Worm (Caenorhabditis elegans) whole organism, young adult: ENCODE data around the gene F37H8.6.

Experiments
- B0035.1 ChIP-seq: sonication (generic microtip); optimal IDR thresholded peaks from 2 replicates; lab custom pipeline; 2016; ENCODE audit warnings: missing genetic modification characterization, mild to moderate bottlenecking, missing compliant biosample characterization, missing genotype, missing genetic modification reagents
- B0261.1 ChIP-seq: sonication (generic microtip); optimal IDR thresholded peaks from 2 replicates; lab custom pipeline; 2016; ENCODE audit warnings: mild to moderate bottlenecking, missing genetic modification characterization, moderate library complexity, missing compliant biosample characterization
- D2030.7 ChIP-seq: fragments of 200-800 bp; sonication (Bioruptor generic); IDR thresholded peaks from 2 replicates; pipeline ENCODE4 v1.3.6; 2022; ENCODE audit warnings: missing genetic modification reagents, missing genetic modification characterization, missing compliant biosample characterization
- F23B12.7 ChIP-seq: sonication (generic microtip); optimal IDR thresholded peaks from 2 replicates; lab custom pipeline; 2017; ENCODE audit warnings: missing genetic modification characterization, mild to moderate bottlenecking, missing compliant biosample characterization, antibody characterized with exemption, moderate library complexity; ENCODE audit not compliant: insufficient read depth
- F39B2.1 ChIP-seq: fragments of 200-800 bp; sonication (Bioruptor generic); IDR thresholded peaks from 2 replicates; pipeline ENCODE4 v1.3.6; 2022; ENCODE audit warnings: missing genetic modification reagents, missing genetic modification characterization, missing compliant biosample characterization
- F49E8.2 ChIP-seq: sonication (generic microtip); optimal IDR thresholded peaks from 3 replicates; lab custom pipeline; 2017; ENCODE audit warnings: missing genetic modification characterization, mild to moderate bottlenecking, missing compliant biosample characterization, antibody characterized with exemption, moderate library complexity; ENCODE audit not compliant: insufficient read depth
- F55B11.4 ChIP-seq: sonication (generic microtip); optimal IDR thresholded peaks from 2 replicates; lab custom pipeline; 2016; ENCODE audit warnings: missing compliant biosample characterization, missing genetic modification characterization, borderline replicate concordance; ENCODE audit not compliant: insufficient read depth
- T07F8.4 ChIP-seq: sonication (generic microtip); optimal IDR thresholded peaks from 2 replicates; lab custom pipeline; 2016; ENCODE audit warnings: mild to moderate bottlenecking, missing genetic modification characterization, moderate library complexity, missing compliant biosample characterization
- Y56A3A.18 ChIP-seq: fragments of 200-800 bp; sonication (Bioruptor generic); IDR thresholded peaks from 2 replicates; pipeline ENCODE4 v1.3.6; 2022; ENCODE audit warnings: missing genetic modification reagents, missing genetic modification characterization, missing compliant biosample characterization
- ZK185.1 ChIP-seq: sonication (generic microtip); optimal IDR thresholded peaks from 2 replicates; lab custom pipeline; 2016; ENCODE audit warnings: mild to moderate bottlenecking, missing genetic modification characterization, missing compliant biosample characterization; ENCODE audit not compliant: poor library complexity, severe bottlenecking
- ama-1 ChIP-seq, 3 experiments: fragments of 150-350 bp in 1 of 3; sonication (generic microtip) in 2 of 3; optimal IDR thresholded peaks; 2 replicates each; lab custom pipeline; 2014 to 2018; ENCODE audit warnings: missing biosample characterization in 2 of 3, missing genetic modification characterization in 2 of 3, missing genetic modification reagents in 2 of 3
- atf-7 ChIP-seq: sonication (generic microtip); optimal IDR thresholded peaks from 2 replicates; lab custom pipeline; 2017; ENCODE audit warnings: mild to moderate bottlenecking, missing genetic modification characterization, missing compliant biosample characterization
- ccch-3 ChIP-seq: fragments of 200-800 bp; sonication (Bioruptor generic); optimal IDR thresholded peaks from 2 replicates; lab custom pipeline; 2018; ENCODE audit warnings: mild to moderate bottlenecking, missing genetic modification characterization, missing compliant biosample characterization
- cebp-1 ChIP-seq, 2 experiments: fragments of 200-800 bp in 1 of 2; sonication (Bioruptor generic) in 1 of 2; sonication (generic microtip) in 1 of 2; IDR thresholded peaks in 1 of 2; optimal IDR thresholded peaks in 1 of 2; 2 replicates each; pipeline versions ENCODE4 v1.3.6 to Lab custom; 2017 to 2022; ENCODE audit warnings: missing compliant biosample characterization in 2 of 2, missing genetic modification characterization in 2 of 2, mild to moderate bottlenecking in 1 of 2, missing genetic modification reagents in 1 of 2, moderate library complexity in 1 of 2
- ceh-100 ChIP-seq: fragments of 200-800 bp; sonication (Bioruptor generic); IDR thresholded peaks from 2 replicates; pipeline ENCODE4 v1.3.6; 2022; ENCODE audit warnings: missing genetic modification reagents, missing genetic modification characterization, missing compliant biosample characterization
- die-1 ChIP-seq: sonication (generic microtip); optimal IDR thresholded peaks from 2 replicates; lab custom pipeline; 2016; ENCODE audit warnings: missing genotype, mild to moderate bottlenecking, missing genetic modification characterization, missing compliant biosample characterization
- egrh-3 ChIP-seq: fragments of 200-800 bp; sonication (Bioruptor generic); IDR thresholded peaks from 2 replicates; pipeline ENCODE4 v1.3.6; 2022; ENCODE audit warnings: missing genetic modification reagents, missing genetic modification characterization, missing compliant biosample characterization
- ekl-4 ChIP-seq: fragments of 200-800 bp; sonication (Bioruptor generic); IDR thresholded peaks from 2 replicates; pipeline ENCODE4 v1.3.6; 2022; ENCODE audit warnings: missing genetic modification reagents, missing genetic modification characterization, missing compliant biosample characterization
- him-1 ChIP-seq: sonication (generic microtip); optimal IDR thresholded peaks from 2 replicates; lab custom pipeline; 2016; ENCODE audit warnings: missing genotype, missing genetic modification reagents, missing genetic modification characterization, missing compliant biosample characterization
- hmg-1.2 ChIP-seq: fragments of 200-800 bp; sonication (Bioruptor generic); IDR thresholded peaks from 2 replicates; pipeline ENCODE4 v1.3.6; 2022; ENCODE audit warnings: missing genetic modification reagents, missing genetic modification characterization, missing compliant biosample characterization
- hrde-1 ChIP-seq: sonication (generic microtip); optimal IDR thresholded peaks from 2 replicates; lab custom pipeline; 2016; ENCODE audit warnings: missing genetic modification characterization, mild to moderate bottlenecking, missing compliant biosample characterization, moderate library complexity, missing genotype, missing genetic modification reagents, borderline replicate concordance
- lin-35 ChIP-seq, 3 experiments: fragments of 150-350 bp in 2 of 3; sonication (generic microtip) in 1 of 3; optimal IDR thresholded peaks; 2 replicates each; lab custom pipeline; 2014 to 2018; ENCODE audit warnings: missing biosample characterization in 3 of 3, missing genetic modification characterization in 3 of 3, missing genetic modification reagents in 3 of 3
- lin-40 ChIP-seq: sonication (generic microtip); optimal IDR thresholded peaks from 2 replicates; lab custom pipeline; 2016; ENCODE audit warnings: missing genetic modification characterization, mild to moderate bottlenecking, missing compliant biosample characterization, missing genotype, missing genetic modification reagents
- lsl-1 ChIP-seq: fragments of 200-800 bp; sonication (Bioruptor generic); optimal IDR thresholded peaks from 2 replicates; lab custom pipeline; 2018; ENCODE audit warnings: mild to moderate bottlenecking, missing genetic modification characterization, moderate library complexity, missing compliant biosample characterization
- lsy-27 ChIP-seq: sonication (generic microtip); optimal IDR thresholded peaks from 2 replicates; lab custom pipeline; 2017; ENCODE audit warnings: missing genetic modification characterization, mild to moderate bottlenecking, missing compliant biosample characterization, antibody characterized with exemption, missing genotype, borderline replicate concordance; ENCODE audit not compliant: insufficient read depth
- madf-3 ChIP-seq: fragments of 200-800 bp; sonication (Bioruptor generic); IDR thresholded peaks from 2 replicates; pipeline ENCODE4 v1.3.6; 2022; ENCODE audit warnings: missing genetic modification reagents, missing genetic modification characterization, missing compliant biosample characterization
- madf-6 ChIP-seq: fragments of 200-800 bp; sonication (Bioruptor generic); IDR thresholded peaks from 2 replicates; pipeline ENCODE4 v1.3.6; 2022; ENCODE audit warnings: missing genetic modification reagents, missing genetic modification characterization, missing compliant biosample characterization
- madf-8 ChIP-seq: fragments of 200-800 bp; sonication (Bioruptor generic); conservative IDR thresholded peaks from 2 replicates; pipeline ENCODE4 v1.3.6; 2022; ENCODE audit warnings: missing genetic modification reagents, missing genetic modification characterization, missing compliant biosample characterization
- mel-28 ChIP-seq: sonication (generic microtip); optimal IDR thresholded peaks from 2 replicates; lab custom pipeline; 2016; ENCODE audit warnings: borderline replicate concordance, mild to moderate bottlenecking, missing genetic modification characterization, missing compliant biosample characterization
- mxl-1 ChIP-seq: sonication (generic microtip); optimal IDR thresholded peaks from 2 replicates; lab custom pipeline; 2016; ENCODE audit warnings: missing genetic modification characterization, missing compliant biosample characterization
- nfya-2 ChIP-seq: fragments of 200-800 bp; sonication (Bioruptor generic); IDR thresholded peaks from 2 replicates; pipeline ENCODE4 v1.3.6; 2022; ENCODE audit warnings: missing genetic modification reagents, missing genetic modification characterization, missing compliant biosample characterization
- nhr-179 ChIP-seq: sonication (generic microtip); optimal IDR thresholded peaks from 2 replicates; lab custom pipeline; 2016; ENCODE audit warnings: mild to moderate bottlenecking, missing genetic modification characterization, missing compliant biosample characterization
- nhr-90 ChIP-seq: sonication (generic microtip); optimal IDR thresholded peaks from 2 replicates; lab custom pipeline; 2016; ENCODE audit warnings: missing genotype, mild to moderate bottlenecking, missing genetic modification characterization, missing compliant biosample characterization
- pbrm-1 ChIP-seq: fragments of 200-800 bp; sonication (Bioruptor generic); IDR thresholded peaks from 2 replicates; pipeline ENCODE4 v1.3.6; 2022; ENCODE audit warnings: missing genetic modification reagents, missing genetic modification characterization, missing compliant biosample characterization
- pha-4 ChIP-seq: fragments of 150-350 bp; sonication (generic microtip); optimal IDR thresholded peaks from 2 replicates; lab custom pipeline; 2014; ENCODE audit warnings: missing biosample characterization, missing genetic modification reagents, missing genetic modification characterization
- rcor-1 ChIP-seq: fragments of 200-800 bp; sonication (Bioruptor generic); IDR thresholded peaks from 2 replicates; pipeline ENCODE4 v1.3.6; 2022; ENCODE audit warnings: missing genetic modification reagents, missing genetic modification characterization, missing compliant biosample characterization
- sea-2 ChIP-seq: fragments of 200-800 bp; sonication (Bioruptor generic); IDR thresholded peaks from 2 replicates; pipeline ENCODE4 v1.3.6; 2022; ENCODE audit warnings: missing genetic modification characterization, missing compliant biosample characterization
- snpc-1.3 ChIP-seq: sonication (generic microtip); optimal IDR thresholded peaks from 2 replicates; lab custom pipeline; 2017; ENCODE audit warnings: missing genetic modification characterization, mild to moderate bottlenecking, missing compliant biosample characterization, antibody characterized with exemption, moderate library complexity, missing genotype, missing genetic modification reagents; ENCODE audit not compliant: insufficient read depth
- sptf-2 ChIP-seq: fragments of 200-800 bp; sonication (Bioruptor generic); optimal IDR thresholded peaks from 2 replicates; lab custom pipeline; 2018; ENCODE audit warnings: mild to moderate bottlenecking, missing genetic modification characterization, missing compliant biosample characterization
- zim-3 ChIP-seq: sonication (generic microtip); optimal IDR thresholded peaks from 2 replicates; lab custom pipeline; 2017; ENCODE audit warnings: mild to moderate bottlenecking, missing genetic modification characterization, moderate library complexity, missing compliant biosample characterization
- ztf-26 ChIP-seq: sonication (generic microtip); optimal IDR thresholded peaks from 2 replicates; lab custom pipeline; 2017; ENCODE audit warnings: missing genetic modification characterization, missing compliant biosample characterization
- ztf-28 ChIP-seq: fragments of 200-800 bp; sonication (Bioruptor generic); IDR thresholded peaks from 2 replicates; pipeline ENCODE4 v1.3.6; 2022; ENCODE audit warnings: missing genetic modification reagents, missing genetic modification characterization, missing compliant biosample characterization

The F37H8.6 gene

DNA sequence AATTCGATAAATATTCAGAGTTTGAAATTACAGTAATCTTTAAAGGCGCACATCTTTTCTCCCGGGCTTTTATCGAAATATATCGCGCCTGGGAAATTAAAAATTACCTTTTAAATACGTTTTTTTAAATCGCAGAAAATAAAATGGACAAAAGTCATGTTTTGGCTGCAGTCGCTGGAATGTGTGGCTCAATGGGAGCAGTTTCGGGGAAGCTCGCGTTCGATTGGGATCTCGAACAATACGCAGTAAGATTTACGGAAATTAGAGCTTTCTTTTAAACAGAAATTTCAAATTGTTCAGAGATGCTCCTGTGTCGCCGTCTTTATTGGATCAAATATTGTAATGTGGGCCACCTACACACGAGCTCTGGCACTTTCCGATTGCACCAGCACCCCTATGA is 47.8 kb downstream of the F37H8.6 start, which contains the start of gene F40F8.12:
TSS of gene F40F8.12 (plus strand) at position 301 of the 400 bp plus-strand sequence.
- TF ChIP-seq B0261.1 (tag; lab: Kevin White, UChicago) (no peak), B0035.1 (tag; lab: Kevin White, UChicago) (no peak), madf-6 (GFP tag; lab: Robert Waterston, UW) (peak; percentile 42; the same call in 1 of the 2 replicates), ztf-28 (no peak), lsl-1 (GFP tag; lab: Kevin White, UChicago) (peak; percentile 54), madf-8 (peak; percentile 45), T07F8.4 (no peak), pha-4 (tag; lab: Kevin White, UChicago) (no peak), egrh-3 (GFP tag; lab: Robert Waterston, UW) (no peak)
- TF ChIP-seq, all 124 proteins: peak for 3

DNA sequence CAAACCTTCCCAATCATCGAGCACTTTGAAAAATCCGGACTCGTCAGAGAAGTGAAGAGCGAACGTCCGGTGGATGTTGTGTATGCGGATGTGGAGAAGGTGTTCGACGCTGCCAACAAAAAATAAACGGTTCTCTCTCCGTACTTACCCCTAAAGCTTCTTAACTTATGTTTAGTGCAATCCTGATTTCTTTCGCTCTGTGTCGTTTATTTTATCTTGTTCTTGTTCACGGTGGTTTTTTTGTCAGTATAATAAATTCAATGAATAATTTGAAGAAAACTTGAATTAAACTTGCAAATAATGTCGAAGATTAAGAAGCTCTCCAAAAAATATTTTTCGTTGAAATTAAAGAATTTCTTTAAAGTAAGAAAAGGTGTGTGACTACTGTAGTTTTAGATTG is 48.3 kb downstream of the F37H8.6 start, which contains the start of gene F40F8.3:
TSS of gene F40F8.3 (plus strand) at position 301 of the 400 bp plus-strand sequence.
- TF ChIP-seq F23B12.7 (tag; lab: Kevin White, UChicago) (no peak), him-1 (no peak), sea-2 (no peak), Y56A3A.18 (GFP tag; lab: Robert Waterston, UW) (no peak), F55B11.4 (tag; lab: Kevin White, UChicago) (no peak), ceh-100 (GFP tag; lab: Robert Waterston, UW) (no peak), die-1 (tag; lab: Kevin White, UChicago) (no peak), mel-28 (tag; lab: Kevin White, UChicago) (no peak), ccch-3 (GFP tag; lab: Kevin White, UChicago) (no peak), ztf-26 (no peak)

- TF ChIP-seq ama-1 (optimal IDR thresholded peaks at IDR 0.05; lab: Kevin White, UChicago) (no peak), ama-1 (GFP tag; optimal IDR thresholded peaks at IDR 0.05; lab: Kevin White, UChicago) (no peak), pbrm-1 (no peak), nhr-90 (tag; lab: Kevin White, UChicago) (no peak), cebp-1 (GFP tag; IDR thresholded peaks at IDR 0.05; lab: Robert Waterston, UW) (no peak), cebp-1 (tag; optimal IDR thresholded peaks at IDR 0.05; lab: Kevin White, UChicago) (no peak), hrde-1 (no peak), sptf-2 (no peak), lsy-27 (tag; lab: Kevin White, UChicago) (no peak), atf-7 (no peak), zim-3 (no peak), madf-3 (GFP tag; lab: Robert Waterston, UW) (no peak), F39B2.1 (GFP tag; lab: Robert Waterston, UW) (no peak), lin-40 (tag; lab: Kevin White, UChicago) (no peak), ekl-4 (no peak)
Observed at ce11 chrII:11127364-11127763, 49.9 kb downstream of the F37H8.6 start, which contains the start of gene F40F8.1. TSS of gene F40F8.1 (plus strand) at chrII:11127664.

ce11 chrII:11126312-11127000 is 50.8 kb downstream of the F37H8.6 start, which contains the start of the genes rps-9 and lsm-1:
TSS of gene rps-9 (minus strand) at chrII:11126362.
TSS of gene lsm-1 (plus strand) at chrII:11126950.
- TF ChIP-seq nfya-2 (GFP tag; lab: Robert Waterston, UW) (no peak), D2030.7 (GFP tag; lab: Robert Waterston, UW) (peak; percentile 63), ZK185.1 (tag; lab: Kevin White, UChicago) (peak; percentile 41), atf-7 (no peak), F49E8.2 (tag; lab: Kevin White, UChicago) (peak; percentile 33), madf-8 (0 out of 2 replicates have a peak, but pooled peaks have one; percentile 19), nhr-179 (tag; lab: Kevin White, UChicago) (no peak), snpc-1.3 (tag; lab: Kevin White, UChicago) (peak; percentile 10), mxl-1 (tag; lab: Kevin White, UChicago) (no peak), rcor-1 (GFP tag; lab: Robert Waterston, UW) (0 out of 2 replicates have a peak, but pooled peaks have one; percentile 16), lin-35 (GFP tag; optimal IDR thresholded peaks at IDR 0.05; lab: Kevin White, UChicago) (peak in 1 of 3 experiments; percentile 31), hmg-1.2 (GFP tag; lab: Robert Waterston, UW) (peak; percentile 97)
